Worm (Caenorhabditis elegans): ENCODE data around the gene scvp-1.

- TF ChIP-seq nhr-11 (tag; optimal IDR thresholded peaks at IDR 0.05) (no peak), nhr-25 (tag; optimal IDR thresholded peaks at IDR 0.05) (no peak), unc-62 (GFP tag; optimal IDR thresholded peaks at IDR 0.05) (no peak), nhr-28 (tag; optimal IDR thresholded peaks at IDR 0.05) (no peak), elt-3 (tag; optimal IDR thresholded peaks at IDR 0.05) (no peak), ama-1 (optimal IDR thresholded peaks at IDR 0.05) (no peak), ceh-9 (tag; optimal IDR thresholded peaks at IDR 0.05) (no peak), aly-2 (tag; optimal IDR thresholded peaks at IDR 0.05) (no peak), nhr-77 (tag; optimal IDR thresholded peaks at IDR 0.05) (no peak), elt-2 (tag; optimal IDR thresholded peaks at IDR 0.05) (peak; percentile 65)
Measured at ce11 chrV:10960544-10960943, 29.5 kb upstream of the scvp-1 start, which contains the start of gene vps-36.

Measured in whole organism, L3 larva.